Worm (Caenorhabditis elegans) whole organism, early embryonic: ENCODE data around the gene his-70.

Experiments
- F13C5.2 ChIP-seq: sonication (generic microtip); optimal IDR thresholded peaks from 2 replicates; lab custom pipeline; 2017; ENCODE audit warnings: mild to moderate bottlenecking, missing genetic modification characterization, inconsistent platforms, missing compliant biosample characterization
- aly-1 ChIP-seq: sonication (generic microtip); optimal IDR thresholded peaks from 2 replicates; lab custom pipeline; 2016; ENCODE audit warnings: missing genetic modification characterization, missing compliant biosample characterization

DNA sequence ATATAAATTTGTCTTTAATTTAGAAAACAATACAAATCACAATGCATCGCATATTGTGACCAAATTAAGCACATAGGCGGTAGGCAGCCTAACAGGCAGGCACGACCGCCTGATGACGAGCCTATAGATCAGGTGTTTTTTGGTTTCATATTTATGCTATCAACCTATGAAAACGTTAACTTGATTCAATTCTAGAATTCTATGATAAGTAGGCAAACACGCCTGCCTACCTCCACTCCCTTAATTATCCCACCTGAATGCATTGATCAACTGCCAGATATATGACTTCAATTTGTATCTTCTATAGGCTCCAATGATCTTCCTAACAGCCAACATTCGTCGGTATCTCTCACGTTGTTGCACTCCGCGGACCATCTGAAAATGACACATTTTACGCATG lies 29.1 kb downstream of the his-70 start:
- TF ChIP-seq aly-1 (no peak), F13C5.2 (tag; lab: Kevin White, UChicago) (no peak)
